Worm (Caenorhabditis elegans) whole organism, L1 larva: ENCODE measurements around the gene T22B2.1.

Experiments
- C16A3.4 ChIP-seq: fragments of 150-350 bp; optimal IDR thresholded peaks from 2 replicates; lab custom pipeline; 2014; ENCODE audit warnings: missing biosample characterization, missing genetic modification characterization
- C34B4.2 ChIP-seq: sonication (generic microtip); optimal IDR thresholded peaks from 2 replicates; lab custom pipeline; 2017; ENCODE audit warnings: mild to moderate bottlenecking, missing genetic modification characterization, missing compliant biosample characterization
- Y116A8C.19 ChIP-seq: sonication (generic microtip); optimal IDR thresholded peaks from 2 replicates; lab custom pipeline; 2016; ENCODE audit warnings: missing compliant biosample characterization, missing genetic modification characterization, borderline replicate concordance
- ama-1 ChIP-seq: fragments of 150-350 bp; optimal IDR thresholded peaks from 2 replicates; lab custom pipeline; 2014
- blmp-1 ChIP-seq: fragments of 150-350 bp; optimal IDR thresholded peaks from 2 replicates; lab custom pipeline; 2014; ENCODE audit warnings: missing biosample characterization, missing genetic modification characterization
- ceh-8 ChIP-seq: fragments of 200-800 bp; sonication (Bioruptor generic); optimal IDR thresholded peaks from 2 replicates; lab custom pipeline; 2018; ENCODE audit warnings: mild to moderate bottlenecking, missing genetic modification characterization, moderate library complexity, missing compliant biosample characterization
- ceh-88 ChIP-seq: fragments of 200-800 bp; sonication (Bioruptor generic); IDR thresholded peaks from 2 replicates; pipeline ENCODE4 v1.3.6; 2022; ENCODE audit warnings: missing genetic modification characterization, missing compliant biosample characterization
- ces-1 ChIP-seq: fragments of 150-350 bp; optimal IDR thresholded peaks from 2 replicates; lab custom pipeline; 2014; ENCODE audit warnings: missing biosample characterization, missing genetic modification reagents, missing genetic modification characterization
- efl-1 ChIP-seq, 4 experiments: fragments of 150-350 bp; optimal IDR thresholded peaks in 3 of 4; peaks in 1 of 4; 1 replicate in 1 of 4; 2 replicates in 3 of 4; lab custom pipeline; 2014; ENCODE audit warnings: missing biosample characterization in 2 of 4, missing genetic modification characterization in 2 of 4, missing genetic modification reagents in 2 of 4
- efl-3 ChIP-seq: fragments of 200-800 bp; sonication (Bioruptor generic); optimal IDR thresholded peaks from 2 replicates; lab custom pipeline; 2018; ENCODE audit warnings: mild to moderate bottlenecking, missing genetic modification characterization, missing compliant biosample characterization
- egl-13 ChIP-seq: sonication (generic microtip); optimal IDR thresholded peaks from 2 replicates; lab custom pipeline; 2016; ENCODE audit warnings: missing genotype, missing genetic modification reagents, missing genetic modification characterization, missing compliant biosample characterization
- egl-27 ChIP-seq, 2 experiments: fragments of 150-350 bp in 1 of 2; sonication (generic microtip); optimal IDR thresholded peaks; 3 replicates each; lab custom pipeline; 2017 to 2018; ENCODE audit warnings: missing biosample characterization in 2 of 2, missing genetic modification characterization in 2 of 2, missing genetic modification reagents in 2 of 2
- elt-3 ChIP-seq, 6 experiments: fragments of 150-350 bp in 1 of 6; sonication (generic microtip); optimal IDR thresholded peaks; 2 replicates each; lab custom pipeline; 2017 to 2018; ENCODE audit warnings: missing biosample characterization in 6 of 6, missing genetic modification characterization in 6 of 6, inconsistent platforms in 1 of 6
- fkh-10 ChIP-seq: sonication (generic microtip); optimal IDR thresholded peaks from 2 replicates; lab custom pipeline; 2017; ENCODE audit warnings: missing biosample characterization, missing genetic modification reagents, missing genetic modification characterization
- fkh-8 ChIP-seq: sonication (generic microtip); optimal IDR thresholded peaks from 2 replicates; lab custom pipeline; 2016; ENCODE audit warnings: mild to moderate bottlenecking, missing genetic modification characterization, missing compliant biosample characterization
- fos-1 ChIP-seq: fragments of 150-350 bp; optimal IDR thresholded peaks from 2 replicates; lab custom pipeline; 2014; ENCODE audit warnings: missing biosample characterization, missing genetic modification characterization
- grh-1 ChIP-seq: fragments of 200-800 bp; sonication (Bioruptor generic); IDR thresholded peaks from 2 replicates; pipeline ENCODE4 v1.3.6; 2022; ENCODE audit warnings: missing genetic modification reagents, missing genetic modification characterization, missing compliant biosample characterization
- hlh-17 ChIP-seq: fragments of 200-800 bp; sonication (Bioruptor generic); optimal IDR thresholded peaks from 2 replicates; lab custom pipeline; 2018; ENCODE audit warnings: missing genetic modification characterization, mild to moderate bottlenecking, missing compliant biosample characterization, moderate library complexity, borderline replicate concordance
- irx-1 ChIP-seq: sonication (generic microtip); optimal IDR thresholded peaks from 2 replicates; lab custom pipeline; 2016; ENCODE audit warnings: missing genetic modification characterization, missing compliant biosample characterization
- isw-1 ChIP-seq: fragments of 200-800 bp; sonication (Bioruptor generic); IDR thresholded peaks from 2 replicates; pipeline ENCODE4 v1.3.6; 2022; ENCODE audit warnings: missing genetic modification characterization, missing compliant biosample characterization
- jun-1 ChIP-seq: fragments of 150-350 bp; optimal IDR thresholded peaks from 2 replicates; lab custom pipeline; 2014; ENCODE audit warnings: missing biosample characterization, missing genetic modification reagents, missing genetic modification characterization
- lin-13 ChIP-seq: fragments of 150-350 bp; optimal IDR thresholded peaks from 2 replicates; lab custom pipeline; 2014; ENCODE audit warnings: missing biosample characterization, missing genetic modification reagents, missing genetic modification characterization
- lin-15B ChIP-seq: fragments of 150-350 bp; sonication (generic microtip); optimal IDR thresholded peaks from 3 replicates; lab custom pipeline; 2014; ENCODE audit warnings: missing biosample characterization, missing genetic modification characterization
- lin-35 ChIP-seq, 2 experiments: fragments of 150-350 bp; optimal IDR thresholded peaks; 2 replicates each; lab custom pipeline; 2014; ENCODE audit warnings: missing biosample characterization in 2 of 2, missing genetic modification characterization in 2 of 2, missing genetic modification reagents in 2 of 2
- lin-39 ChIP-seq: fragments of 150-350 bp; optimal IDR thresholded peaks from 2 replicates; lab custom pipeline; 2014; ENCODE audit warnings: missing biosample characterization, missing genetic modification reagents, missing genetic modification characterization
- lir-3 ChIP-seq: sonication (generic microtip); optimal IDR thresholded peaks from 2 replicates; lab custom pipeline; 2016; ENCODE audit warnings: mild to moderate bottlenecking, missing genetic modification characterization, moderate library complexity, missing compliant biosample characterization; ENCODE audit not compliant: poor library complexity
- lsy-2 ChIP-seq, 2 experiments: fragments of 150-350 bp; optimal IDR thresholded peaks; 2 replicates each; lab custom pipeline; 2014; ENCODE audit warnings: missing biosample characterization in 2 of 2, missing genetic modification characterization in 2 of 2
- mab-9 ChIP-seq: fragments of 200-800 bp; sonication (Bioruptor generic); IDR thresholded peaks from 2 replicates; pipeline ENCODE4 v1.3.6; 2022; ENCODE audit warnings: missing genetic modification reagents, missing genetic modification characterization, missing compliant biosample characterization
- mdl-1 ChIP-seq, 2 experiments: fragments of 150-350 bp; optimal IDR thresholded peaks; 2 replicates each; lab custom pipeline; 2014 to 2017; ENCODE audit warnings: missing biosample characterization in 2 of 2, missing genetic modification characterization in 2 of 2, inconsistent platforms in 1 of 2
- nhr-19 ChIP-seq: fragments of 200-800 bp; sonication (Bioruptor generic); conservative IDR thresholded peaks from 2 replicates; pipeline ENCODE4 v1.3.6; 2022; ENCODE audit warnings: missing genetic modification characterization, missing compliant biosample characterization
- nhr-20 ChIP-seq: sonication (generic microtip); optimal IDR thresholded peaks from 2 replicates; lab custom pipeline; 2016; ENCODE audit warnings: mild to moderate bottlenecking, missing genetic modification characterization, missing compliant biosample characterization
- nhr-47 ChIP-seq: sonication (generic microtip); optimal IDR thresholded peaks from 2 replicates; lab custom pipeline; 2016; ENCODE audit warnings: mild to moderate bottlenecking, missing genetic modification characterization, moderate library complexity, missing compliant biosample characterization
- nhr-71 ChIP-seq: sonication (generic microtip); optimal IDR thresholded peaks from 2 replicates; lab custom pipeline; 2016; ENCODE audit warnings: mild to moderate bottlenecking, missing genetic modification characterization, moderate library complexity, missing compliant biosample characterization
- nhr-84 ChIP-seq: sonication (generic microtip); optimal IDR thresholded peaks from 2 replicates; lab custom pipeline; 2017; ENCODE audit warnings: missing biosample characterization, missing genetic modification characterization
- nhr-85 ChIP-seq: sonication (generic microtip); peaks from one replicate; lab custom pipeline; 2016; ENCODE audit warnings: missing genetic modification characterization, inconsistent platforms, missing compliant biosample characterization
- nhr-90 ChIP-seq: sonication (generic microtip); optimal IDR thresholded peaks from 2 replicates; lab custom pipeline; 2016; ENCODE audit warnings: mild to moderate bottlenecking, missing genetic modification characterization, missing compliant biosample characterization; ENCODE audit not compliant: poor library complexity
- pag-3 ChIP-seq: sonication (generic microtip); optimal IDR thresholded peaks from 2 replicates; lab custom pipeline; 2017; ENCODE audit warnings: missing genetic modification characterization, mild to moderate bottlenecking, missing compliant biosample characterization, antibody characterized with exemption, borderline replicate concordance; ENCODE audit not compliant: insufficient read depth
- rnt-1 ChIP-seq: sonication (generic microtip); optimal IDR thresholded peaks from 2 replicates; lab custom pipeline; 2016; ENCODE audit warnings: mild to moderate bottlenecking, missing genetic modification characterization, moderate library complexity, missing compliant biosample characterization
- swsn-7 ChIP-seq: sonication (generic microtip); optimal IDR thresholded peaks from 2 replicates; lab custom pipeline; 2016; ENCODE audit warnings: missing genetic modification characterization, missing compliant biosample characterization
- tbx-2 ChIP-seq: sonication (generic microtip); optimal IDR thresholded peaks from 2 replicates; lab custom pipeline; 2016; ENCODE audit warnings: missing genetic modification characterization, missing compliant biosample characterization
- tlp-1 ChIP-seq: fragments of 150-350 bp; optimal IDR thresholded peaks from 2 replicates; lab custom pipeline; 2014; ENCODE audit warnings: missing biosample characterization, missing genetic modification characterization
- unc-130 ChIP-seq: fragments of 150-350 bp; optimal IDR thresholded peaks from 2 replicates; lab custom pipeline; 2017; ENCODE audit warnings: missing biosample characterization, missing genetic modification characterization, inconsistent platforms
- unc-30 ChIP-seq: sonication (generic microtip); optimal IDR thresholded peaks from 2 replicates; lab custom pipeline; 2017; ENCODE audit warnings: missing biosample characterization, missing genetic modification characterization
- vab-15 ChIP-seq: sonication (generic microtip); optimal IDR thresholded peaks from 2 replicates; lab custom pipeline; 2017; ENCODE audit warnings: missing genotype, mild to moderate bottlenecking, missing genetic modification characterization, missing compliant biosample characterization
- xbp-1 ChIP-seq: sonication (generic microtip); optimal IDR thresholded peaks from 2 replicates; lab custom pipeline; 2016; ENCODE audit warnings: missing genetic modification characterization, missing compliant biosample characterization
- zag-1 ChIP-seq: fragments of 150-350 bp; optimal IDR thresholded peaks from 2 replicates; lab custom pipeline; 2014; ENCODE audit warnings: missing biosample characterization, missing genetic modification characterization
- zip-4 ChIP-seq: fragments of 200-800 bp; sonication (Bioruptor generic); optimal IDR thresholded peaks from 2 replicates; lab custom pipeline; 2018; ENCODE audit warnings: mild to moderate bottlenecking, missing genetic modification characterization, moderate library complexity, missing compliant biosample characterization
- ztf-11 ChIP-seq, 2 experiments: sonication (generic microtip); optimal IDR thresholded peaks; 2 replicates each; lab custom pipeline; 2016 to 2017; ENCODE audit warnings: missing genetic modification characterization in 2 of 2, missing biosample characterization in 1 of 2, missing compliant biosample characterization in 1 of 2

T22B2.1 gene

DNA sequence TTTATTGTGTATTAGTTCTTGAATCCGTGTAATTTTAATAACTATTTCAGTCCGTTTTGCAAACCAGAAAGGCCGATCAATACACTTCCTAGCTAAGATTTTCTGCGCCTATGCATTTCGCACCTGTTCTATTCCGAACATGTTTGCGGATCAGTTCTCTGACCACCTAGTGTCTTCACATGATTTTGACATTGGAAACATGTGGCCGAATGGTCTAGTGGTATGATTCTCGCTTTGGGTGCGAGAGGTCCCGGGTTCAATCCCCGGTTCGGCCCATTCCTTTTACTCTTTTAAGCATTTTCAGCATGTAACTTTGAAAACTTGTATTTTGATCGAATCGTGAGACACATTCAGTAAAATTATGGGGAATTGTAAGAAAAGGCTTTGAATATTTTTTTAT, 43.5 kb downstream of the T22B2.1 start (continued):
- TF ChIP-seq C34B4.2 (tag; lab: Kevin White, UChicago) (no peak), nhr-85 (no peak), elt-3 (tag; optimal IDR thresholded peaks at IDR 0.05; lab: Kevin White, UChicago) (no peak), mdl-1 (tag; optimal IDR thresholded peaks at IDR 0.05; lab: Kevin White, UChicago) (peak in 1 of 2 experiments; percentile 6), nhr-71 (tag; lab: Kevin White, UChicago) (peak; percentile 22), vab-15 (tag; lab: Kevin White, UChicago) (no peak), ama-1 (no peak), ceh-8 (GFP tag; lab: Kevin White, UChicago) (no peak), unc-30 (no peak), fos-1 (tag; lab: Kevin White, UChicago) (no peak), zip-4 (GFP tag; lab: Kevin White, UChicago) (no peak), efl-3 (GFP tag; lab: Kevin White, UChicago) (no peak), blmp-1 (peak; percentile 17), swsn-7 (tag; lab: Kevin White, UChicago) (no peak), egl-13 (tag; lab: Kevin White, UChicago) (no peak), lin-39 (no peak), pag-3 (tag; lab: Kevin White, UChicago) (no peak), C16A3.4 (tag; lab: Kevin White, UChicago) (peak; percentile 15), ces-1 (GFP tag; lab: Kevin White, UChicago) (no peak), grh-1 (GFP tag; lab: Robert Waterston, UW) (no peak), nhr-84 (tag; lab: Kevin White, UChicago) (no peak), zag-1 (tag; lab: Kevin White, UChicago) (no peak), nhr-90 (tag; lab: Kevin White, UChicago) (no peak)
- TF ChIP-seq, all 84 proteins: peak for 14

- TF ChIP-seq nhr-47 (tag; lab: Kevin White, UChicago): peak; percentile 86
- peak; percentile 33 for TF ChIP-seq lir-3 (tag; lab: Kevin White, UChicago)
- TF ChIP-seq ceh-88 (GFP tag; lab: Robert Waterston, UW): peak; percentile 57
- TF ChIP-seq xbp-1: peak; percentile 74
- TF ChIP-seq efl-3 (GFP tag; lab: Kevin White, UChicago): no peak
- TF ChIP-seq lin-35 (GFP tag; optimal IDR thresholded peaks at IDR 0.05; lab: Kevin White, UChicago): peak; percentile 43 to 78
- TF ChIP-seq lsy-2 (tag; optimal IDR thresholded peaks at IDR 0.05; lab: Kevin White, UChicago): peak; percentile 62 to 72
- TF ChIP-seq fkh-10 (GFP tag; lab: Kevin White, UChicago): peak; percentile 63
- TF ChIP-seq tlp-1 (tag; lab: Kevin White, UChicago): no peak
- peak; percentile 84 for TF ChIP-seq nhr-90 (tag; lab: Kevin White, UChicago)
- TF ChIP-seq efl-1 (optimal IDR thresholded peaks at IDR 0.05; lab: Kevin White, UChicago): peak; percentile 35 to 46
- TF ChIP-seq efl-1 (GFP tag; optimal IDR thresholded peaks at IDR 0.05 in 1 of 2; lab: Kevin White, UChicago): peak; percentile 7 to 95
- TF ChIP-seq ceh-8 (GFP tag; lab: Kevin White, UChicago): no peak
- TF ChIP-seq ztf-11 (tag; optimal IDR thresholded peaks at IDR 0.05; lab: Kevin White, UChicago): peak in 1 of 2 experiments; percentile 49
- no peak for TF ChIP-seq Y116A8C.19 (tag; lab: Kevin White, UChicago)
- peak; percentile 29 for TF ChIP-seq isw-1 (GFP tag; lab: Robert Waterston, UW)
- no peak for TF ChIP-seq blmp-1
- TF ChIP-seq rnt-1 (tag; lab: Kevin White, UChicago): peak; percentile 83
- TF ChIP-seq pag-3 (tag; lab: Kevin White, UChicago): peak; percentile 24
- TF ChIP-seq lin-15B (tag; lab: Kevin White, UChicago): peak; percentile 12
- TF ChIP-seq unc-130 (tag; lab: Kevin White, UChicago): peak; percentile 87
- peak in 1 of 2 experiments; percentile 41 for TF ChIP-seq egl-27 (tag; optimal IDR thresholded peaks at IDR 0.05; lab: Kevin White, UChicago)
- TF ChIP-seq hlh-17 (GFP tag; lab: Kevin White, UChicago): no peak
- TF ChIP-seq nhr-71 (tag; lab: Kevin White, UChicago): peak; percentile 85
- TF ChIP-seq nhr-19 (GFP tag; lab: Robert Waterston, UW): peak; percentile 81
- no peak for TF ChIP-seq zag-1 (tag; lab: Kevin White, UChicago)
- peak; percentile 59 for TF ChIP-seq mab-9 (GFP tag; lab: Robert Waterston, UW)
- TF ChIP-seq nhr-20 (tag; lab: Kevin White, UChicago): peak; percentile 86
- peak; percentile 78 for TF ChIP-seq C16A3.4 (tag; lab: Kevin White, UChicago)
- TF ChIP-seq fos-1 (tag; lab: Kevin White, UChicago): peak; percentile 52
- no peak for TF ChIP-seq unc-30
- TF ChIP-seq jun-1 (tag; lab: Kevin White, UChicago): peak; percentile 55
- peak; percentile 60 for TF ChIP-seq fkh-8
- TF ChIP-seq ces-1 (GFP tag; lab: Kevin White, UChicago): peak; percentile 0
- peak; percentile 71 for TF ChIP-seq irx-1 (tag; lab: Kevin White, UChicago)
- peak; percentile 66 for TF ChIP-seq lin-13 (GFP tag; lab: Kevin White, UChicago)
- peak; percentile 71 for TF ChIP-seq tbx-2 (tag; lab: Kevin White, UChicago)
Measured at ce11 chrX:3969980-3970403, 44.1 kb downstream of the T22B2.1 start.
